Worm (Caenorhabditis elegans) whole organism, L1 larva: ENCODE data around the gene C46C2.7.

ENCODE experiments used
- C04F5.9 ChIP-seq: sonication (generic microtip); optimal IDR thresholded peaks from 2 replicates; lab custom pipeline; 2016; ENCODE audit warnings: missing genetic modification characterization, missing compliant biosample characterization
- C34B4.2 ChIP-seq: sonication (generic microtip); optimal IDR thresholded peaks from 2 replicates; lab custom pipeline; 2017; ENCODE audit warnings: mild to moderate bottlenecking, missing genetic modification characterization, missing compliant biosample characterization
- F16B12.6 ChIP-seq: fragments of 150-350 bp; optimal IDR thresholded peaks from 2 replicates; lab custom pipeline; 2014; ENCODE audit warnings: missing biosample characterization, missing genetic modification characterization
- aha-1 ChIP-seq: fragments of 150-350 bp; optimal IDR thresholded peaks from 2 replicates; lab custom pipeline; 2014; ENCODE audit warnings: missing biosample characterization, missing genetic modification characterization
- alr-1 ChIP-seq: fragments of 200-800 bp; sonication (Bioruptor generic); optimal IDR thresholded peaks from 2 replicates; lab custom pipeline; 2018; ENCODE audit warnings: borderline replicate concordance, mild to moderate bottlenecking, missing genetic modification characterization, missing compliant biosample characterization
- aly-2 ChIP-seq: fragments of 150-350 bp; optimal IDR thresholded peaks from 2 replicates; lab custom pipeline; 2014; ENCODE audit warnings: missing biosample characterization, missing genetic modification characterization
- ama-1 ChIP-seq: fragments of 150-350 bp; optimal IDR thresholded peaks from 2 replicates; lab custom pipeline; 2014
- blmp-1 ChIP-seq: fragments of 150-350 bp; optimal IDR thresholded peaks from 2 replicates; lab custom pipeline; 2014; ENCODE audit warnings: missing biosample characterization, missing genetic modification characterization
- ceh-8 ChIP-seq: fragments of 200-800 bp; sonication (Bioruptor generic); optimal IDR thresholded peaks from 2 replicates; lab custom pipeline; 2018; ENCODE audit warnings: mild to moderate bottlenecking, missing genetic modification characterization, moderate library complexity, missing compliant biosample characterization
- ceh-82 ChIP-seq, 3 experiments: fragments of 150-350 bp in 1 of 3; sonication (generic microtip) in 2 of 3; optimal IDR thresholded peaks; 2 replicates each; lab custom pipeline; 2014 to 2017; ENCODE audit warnings: missing biosample characterization in 3 of 3, missing genetic modification characterization in 3 of 3
- ceh-90 ChIP-seq: sonication (generic microtip); optimal IDR thresholded peaks from 2 replicates; lab custom pipeline; 2016; ENCODE audit warnings: missing genetic modification characterization, missing compliant biosample characterization
- ces-1 ChIP-seq: fragments of 150-350 bp; optimal IDR thresholded peaks from 2 replicates; lab custom pipeline; 2014; ENCODE audit warnings: missing biosample characterization, missing genetic modification reagents, missing genetic modification characterization
- dpl-1 ChIP-seq, 3 experiments: fragments of 150-350 bp in 2 of 3; sonication (generic microtip) in 1 of 3; optimal IDR thresholded peaks; 2 replicates each; lab custom pipeline; 2014 to 2017; ENCODE audit warnings: missing biosample characterization in 3 of 3, missing genetic modification characterization in 3 of 3, missing genetic modification reagents in 3 of 3
- dsc-1 ChIP-seq: sonication (generic microtip); optimal IDR thresholded peaks from 2 replicates; lab custom pipeline; 2016; ENCODE audit warnings: mild to moderate bottlenecking, missing genetic modification characterization, missing compliant biosample characterization
- efl-1 ChIP-seq, 4 experiments: fragments of 150-350 bp; optimal IDR thresholded peaks in 3 of 4; peaks in 1 of 4; 1 replicate in 1 of 4; 2 replicates in 3 of 4; lab custom pipeline; 2014; ENCODE audit warnings: missing biosample characterization in 2 of 4, missing genetic modification characterization in 2 of 4, missing genetic modification reagents in 2 of 4
- efl-3 ChIP-seq: fragments of 200-800 bp; sonication (Bioruptor generic); optimal IDR thresholded peaks from 2 replicates; lab custom pipeline; 2018; ENCODE audit warnings: mild to moderate bottlenecking, missing genetic modification characterization, missing compliant biosample characterization
- egl-13 ChIP-seq: sonication (generic microtip); optimal IDR thresholded peaks from 2 replicates; lab custom pipeline; 2016; ENCODE audit warnings: missing genotype, missing genetic modification reagents, missing genetic modification characterization, missing compliant biosample characterization
- elt-2 ChIP-seq: sonication (generic microtip); optimal IDR thresholded peaks from 2 replicates; lab custom pipeline; 2016; ENCODE audit warnings: missing genetic modification characterization, mild to moderate bottlenecking, inconsistent platforms, missing compliant biosample characterization, missing genetic modification reagents
- fkh-10 ChIP-seq: sonication (generic microtip); optimal IDR thresholded peaks from 2 replicates; lab custom pipeline; 2017; ENCODE audit warnings: missing biosample characterization, missing genetic modification reagents, missing genetic modification characterization
- fkh-8 ChIP-seq: sonication (generic microtip); optimal IDR thresholded peaks from 2 replicates; lab custom pipeline; 2016; ENCODE audit warnings: mild to moderate bottlenecking, missing genetic modification characterization, missing compliant biosample characterization
- fos-1 ChIP-seq: fragments of 150-350 bp; optimal IDR thresholded peaks from 2 replicates; lab custom pipeline; 2014; ENCODE audit warnings: missing biosample characterization, missing genetic modification characterization
- isw-1 ChIP-seq: fragments of 200-800 bp; sonication (Bioruptor generic); IDR thresholded peaks from 2 replicates; pipeline ENCODE4 v1.3.6; 2022; ENCODE audit warnings: missing genetic modification characterization, missing compliant biosample characterization
- lin-13 ChIP-seq: fragments of 150-350 bp; optimal IDR thresholded peaks from 2 replicates; lab custom pipeline; 2014; ENCODE audit warnings: missing biosample characterization, missing genetic modification reagents, missing genetic modification characterization
- lin-14 ChIP-seq: fragments of 200-800 bp; sonication (Bioruptor generic); optimal IDR thresholded peaks from 2 replicates; lab custom pipeline; 2018; ENCODE audit warnings: mild to moderate bottlenecking, missing genetic modification characterization, moderate library complexity, missing compliant biosample characterization
- lin-35 ChIP-seq, 2 experiments: fragments of 150-350 bp; optimal IDR thresholded peaks; 2 replicates each; lab custom pipeline; 2014; ENCODE audit warnings: missing biosample characterization in 2 of 2, missing genetic modification characterization in 2 of 2, missing genetic modification reagents in 2 of 2
- mdl-1 ChIP-seq, 2 experiments: fragments of 150-350 bp; optimal IDR thresholded peaks; 2 replicates each; lab custom pipeline; 2014 to 2017; ENCODE audit warnings: missing biosample characterization in 2 of 2, missing genetic modification characterization in 2 of 2, inconsistent platforms in 1 of 2
- mep-1 ChIP-seq: fragments of 150-350 bp; optimal IDR thresholded peaks from 2 replicates; lab custom pipeline; 2014; ENCODE audit warnings: missing biosample characterization, missing genetic modification characterization
- nhr-12 ChIP-seq: sonication (generic microtip); optimal IDR thresholded peaks from 2 replicates; lab custom pipeline; 2017; ENCODE audit warnings: missing biosample characterization, missing genetic modification characterization
- nhr-19 ChIP-seq: fragments of 200-800 bp; sonication (Bioruptor generic); conservative IDR thresholded peaks from 2 replicates; pipeline ENCODE4 v1.3.6; 2022; ENCODE audit warnings: missing genetic modification characterization, missing compliant biosample characterization
- nhr-20 ChIP-seq: sonication (generic microtip); optimal IDR thresholded peaks from 2 replicates; lab custom pipeline; 2016; ENCODE audit warnings: mild to moderate bottlenecking, missing genetic modification characterization, missing compliant biosample characterization
- nhr-237 ChIP-seq: fragments of 150-350 bp; optimal IDR thresholded peaks from 2 replicates; lab custom pipeline; 2014; ENCODE audit warnings: missing biosample characterization, missing genetic modification characterization
- nhr-28 ChIP-seq: fragments of 150-350 bp; optimal IDR thresholded peaks from 2 replicates; lab custom pipeline; 2014; ENCODE audit warnings: missing biosample characterization, missing genetic modification characterization
- nhr-47 ChIP-seq: sonication (generic microtip); optimal IDR thresholded peaks from 2 replicates; lab custom pipeline; 2016; ENCODE audit warnings: mild to moderate bottlenecking, missing genetic modification characterization, moderate library complexity, missing compliant biosample characterization
- nhr-71 ChIP-seq: sonication (generic microtip); optimal IDR thresholded peaks from 2 replicates; lab custom pipeline; 2016; ENCODE audit warnings: mild to moderate bottlenecking, missing genetic modification characterization, moderate library complexity, missing compliant biosample characterization
- pag-3 ChIP-seq: sonication (generic microtip); optimal IDR thresholded peaks from 2 replicates; lab custom pipeline; 2017; ENCODE audit warnings: missing genetic modification characterization, mild to moderate bottlenecking, missing compliant biosample characterization, antibody characterized with exemption, borderline replicate concordance; ENCODE audit not compliant: insufficient read depth
- pax-3 ChIP-seq: fragments of 200-800 bp; sonication (Bioruptor generic); optimal IDR thresholded peaks from 2 replicates; lab custom pipeline; 2018; ENCODE audit warnings: mild to moderate bottlenecking, missing genetic modification characterization, moderate library complexity, missing compliant biosample characterization
- pqm-1 ChIP-seq: sonication (generic microtip); optimal IDR thresholded peaks from 3 replicates; lab custom pipeline; 2017; ENCODE audit warnings: missing biosample characterization, missing genetic modification characterization
- snpc-4 ChIP-seq: fragments of 150-350 bp; optimal IDR thresholded peaks from 2 replicates; lab custom pipeline; 2014; ENCODE audit warnings: missing biosample characterization, missing genetic modification characterization
- snu-23 ChIP-seq: sonication (generic microtip); optimal IDR thresholded peaks from 2 replicates; lab custom pipeline; 2016; ENCODE audit warnings: missing genetic modification characterization, missing compliant biosample characterization
- sox-4 ChIP-seq: sonication (generic microtip); optimal IDR thresholded peaks from 2 replicates; lab custom pipeline; 2016; ENCODE audit warnings: missing genetic modification characterization, missing compliant biosample characterization
- sptf-1 ChIP-seq: fragments of 150-350 bp; optimal IDR thresholded peaks from 2 replicates; lab custom pipeline; 2014; ENCODE audit warnings: missing biosample characterization, missing genetic modification characterization
- swsn-7 ChIP-seq: sonication (generic microtip); optimal IDR thresholded peaks from 2 replicates; lab custom pipeline; 2016; ENCODE audit warnings: missing genetic modification characterization, missing compliant biosample characterization
- tbx-2 ChIP-seq: sonication (generic microtip); optimal IDR thresholded peaks from 2 replicates; lab custom pipeline; 2016; ENCODE audit warnings: missing genetic modification characterization, missing compliant biosample characterization
- unc-130 ChIP-seq: fragments of 150-350 bp; optimal IDR thresholded peaks from 2 replicates; lab custom pipeline; 2017; ENCODE audit warnings: missing biosample characterization, missing genetic modification characterization, inconsistent platforms
- unc-30 ChIP-seq: sonication (generic microtip); optimal IDR thresholded peaks from 2 replicates; lab custom pipeline; 2017; ENCODE audit warnings: missing biosample characterization, missing genetic modification characterization
- unc-98 ChIP-seq: fragments of 200-800 bp; sonication (Bioruptor generic); IDR thresholded peaks from 2 replicates; pipeline ENCODE4 v1.3.6; 2022; ENCODE audit warnings: missing genetic modification characterization, missing compliant biosample characterization
- vab-15 ChIP-seq: sonication (generic microtip); optimal IDR thresholded peaks from 2 replicates; lab custom pipeline; 2017; ENCODE audit warnings: missing genotype, mild to moderate bottlenecking, missing genetic modification characterization, missing compliant biosample characterization
- xbp-1 ChIP-seq: sonication (generic microtip); optimal IDR thresholded peaks from 2 replicates; lab custom pipeline; 2016; ENCODE audit warnings: missing genetic modification characterization, missing compliant biosample characterization
- zag-1 ChIP-seq: fragments of 150-350 bp; optimal IDR thresholded peaks from 2 replicates; lab custom pipeline; 2014; ENCODE audit warnings: missing biosample characterization, missing genetic modification characterization
- zip-4 ChIP-seq: fragments of 200-800 bp; sonication (Bioruptor generic); optimal IDR thresholded peaks from 2 replicates; lab custom pipeline; 2018; ENCODE audit warnings: mild to moderate bottlenecking, missing genetic modification characterization, moderate library complexity, missing compliant biosample characterization
- ztf-4 ChIP-seq: fragments of 150-350 bp; optimal IDR thresholded peaks from 2 replicates; lab custom pipeline; 2014; ENCODE audit warnings: missing biosample characterization, missing genetic modification characterization

The C46C2.7 gene

ce11 chrIV:9196755-9197154, 2.1 kb downstream of the C46C2.7 start (continued):
- TF ChIP-seq swsn-7 (tag; lab: Kevin White, UChicago) (peak; percentile 54), zip-4 (GFP tag; lab: Kevin White, UChicago) (no peak), ceh-90 (no peak)

DNA sequence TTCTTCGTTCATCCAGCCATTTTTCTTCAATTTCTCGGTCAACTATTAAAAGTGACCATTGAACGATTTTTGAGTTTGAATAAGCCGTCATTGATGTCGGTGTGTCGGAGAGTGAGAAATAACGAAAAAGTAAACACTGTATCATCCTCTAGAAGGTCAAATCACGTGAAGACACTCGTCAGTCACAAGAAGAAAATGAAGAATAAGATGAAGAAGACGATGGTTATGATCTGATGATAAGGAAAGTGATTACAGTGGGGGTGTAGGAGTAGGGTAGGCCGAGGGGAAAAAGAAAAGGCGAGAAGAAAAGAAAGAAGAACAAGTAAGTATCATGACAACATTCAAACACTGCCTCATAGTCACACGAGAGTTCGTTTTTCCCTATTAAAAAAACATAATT, 3.5 kb downstream of the C46C2.7 start:
- peak in 1 of 2 experiments; percentile 85 for TF ChIP-seq lin-35 (GFP tag; optimal IDR thresholded peaks at IDR 0.05; lab: Kevin White, UChicago)
- TF ChIP-seq lin-13 (GFP tag; lab: Kevin White, UChicago) = peak; percentile 13
- no peak for TF ChIP-seq zip-4 (GFP tag; lab: Kevin White, UChicago)
- no peak for TF ChIP-seq pag-3 (tag; lab: Kevin White, UChicago)
- no peak for TF ChIP-seq nhr-237 (tag; lab: Kevin White, UChicago)
- TF ChIP-seq fkh-8 (tag; lab: Kevin White, UChicago) = no peak
- TF ChIP-seq nhr-12 (tag; lab: Kevin White, UChicago) = no peak
- TF ChIP-seq efl-3 (GFP tag; lab: Kevin White, UChicago) = no peak
- TF ChIP-seq ztf-4 (tag; lab: Kevin White, UChicago) = peak; percentile 36
- no peak for TF ChIP-seq ceh-8 (GFP tag; lab: Kevin White, UChicago)
- no peak for TF ChIP-seq isw-1 (GFP tag; lab: Robert Waterston, UW)
- peak; percentile 84 for TF ChIP-seq nhr-19 (GFP tag; lab: Robert Waterston, UW)
- no peak for TF ChIP-seq aha-1 (tag; lab: Kevin White, UChicago)
- TF ChIP-seq F16B12.6 (tag; lab: Kevin White, UChicago) = no peak
- TF ChIP-seq fkh-10 (GFP tag; lab: Kevin White, UChicago) = no peak
- TF ChIP-seq unc-130 = peak; percentile 23
- TF ChIP-seq snpc-4 = no peak
- TF ChIP-seq snu-23 (GFP tag; lab: Kevin White, UChicago) = peak; percentile 88
- peak; percentile 17 for TF ChIP-seq ama-1 (lab: Kevin White, UChicago)
- peak; percentile 72 for TF ChIP-seq mep-1 (tag; lab: Kevin White, UChicago)
- TF ChIP-seq elt-2 (tag; lab: Kevin White, UChicago) = peak; percentile 77
- TF ChIP-seq blmp-1 (tag; lab: Kevin White, UChicago) = peak; percentile 93
- TF ChIP-seq aly-2 (tag; lab: Kevin White, UChicago) = no peak
- TF ChIP-seq dpl-1 (GFP tag; optimal IDR thresholded peaks at IDR 0.05; lab: Kevin White, UChicago) = peak in 2 of 3 experiments; percentile 27 to 37
- TF ChIP-seq nhr-28 (tag; lab: Kevin White, UChicago) = no peak
- TF ChIP-seq vab-15 (tag; lab: Kevin White, UChicago) = no peak
- TF ChIP-seq egl-13 (tag; lab: Kevin White, UChicago) = no peak
- peak; percentile 90 for TF ChIP-seq nhr-71 (tag; lab: Kevin White, UChicago)
- no peak for TF ChIP-seq C04F5.9
- TF ChIP-seq unc-30 (tag; lab: Kevin White, UChicago) = no peak
- TF ChIP-seq ceh-90 = no peak
- no peak for TF ChIP-seq sox-4 (tag; lab: Kevin White, UChicago)
- TF ChIP-seq efl-1 (optimal IDR thresholded peaks at IDR 0.05; lab: Kevin White, UChicago) = peak; percentile 6 to 39
- TF ChIP-seq efl-1 (GFP tag; optimal IDR thresholded peaks at IDR 0.05 in 1 of 2; lab: Kevin White, UChicago) = peak in 1 of 2 experiments; percentile 92
- no peak for TF ChIP-seq ceh-82 (tag; optimal IDR thresholded peaks at IDR 0.05; lab: Kevin White, UChicago)
- TF ChIP-seq fos-1 = peak; percentile 60
- TF ChIP-seq pqm-1 (tag; lab: Kevin White, UChicago) = no peak
- TF ChIP-seq mdl-1 (tag; optimal IDR thresholded peaks at IDR 0.05; lab: Kevin White, UChicago) = peak in 1 of 2 experiments; percentile 78
- no peak for TF ChIP-seq unc-98 (GFP tag; lab: Robert Waterston, UW)
- peak; percentile 74 for TF ChIP-seq tbx-2 (tag; lab: Kevin White, UChicago)
- TF ChIP-seq C34B4.2 (tag; lab: Kevin White, UChicago) = no peak
- TF ChIP-seq lin-14 (GFP tag; lab: Kevin White, UChicago) = peak; percentile 85
- TF ChIP-seq nhr-20 (tag; lab: Kevin White, UChicago) = peak; percentile 92
- no peak for TF ChIP-seq zag-1
- no peak for TF ChIP-seq sptf-1 (tag; lab: Kevin White, UChicago)
- TF ChIP-seq nhr-47 = peak; percentile 55
- TF ChIP-seq dsc-1 (tag; lab: Kevin White, UChicago) = no peak
- peak; percentile 30 for TF ChIP-seq xbp-1 (tag; lab: Kevin White, UChicago)
- TF ChIP-seq pax-3 (tag; lab: Kevin White, UChicago) = no peak
- TF ChIP-seq alr-1 (tag; lab: Kevin White, UChicago) = no peak
- no peak for TF ChIP-seq ces-1 (GFP tag; lab: Kevin White, UChicago)
